Worm (Caenorhabditis elegans): ENCODE results near the gene ifa-3.
A peak's percentile ranks its signal among the peaks of the same experiment; 100 is the strongest.

The ifa-3 gene

DNA sequence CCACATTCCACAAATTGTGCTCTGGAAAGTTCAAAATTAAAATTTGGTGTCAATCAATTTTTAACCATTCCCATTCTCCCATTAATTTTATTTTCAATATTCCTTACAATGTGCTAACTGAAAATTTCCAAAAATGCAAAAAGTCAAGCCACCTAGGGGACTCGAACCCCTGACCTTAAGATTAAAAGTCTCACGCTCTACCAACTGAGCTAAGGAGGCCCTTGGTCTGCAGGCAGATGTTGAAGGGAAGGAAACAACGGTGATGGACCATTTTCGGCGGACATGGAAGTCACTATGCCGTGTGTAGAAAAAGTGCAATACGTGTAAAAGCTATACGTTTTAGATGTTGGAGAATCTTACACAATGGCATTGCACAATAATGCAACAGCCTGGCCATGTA is 52.1 kb downstream of the ifa-3 start:
- TF ChIP-seq ceh-40 (GFP tag; IDR thresholded peaks at IDR 0.05) (0 out of 2 replicates have a peak, but pooled peaks have one; percentile 60), tbp1 (GFP tag; optimal IDR thresholded peaks at IDR 0.05) (peak; percentile 89), him-1 (tag; optimal IDR thresholded peaks at IDR 0.05) (peak; percentile 43), die-1 (tag; optimal IDR thresholded peaks at IDR 0.05) (peak; percentile 61), nhr-27 (tag; optimal IDR thresholded peaks at IDR 0.05) (no peak), let-526 (GFP tag; IDR thresholded peaks at IDR 0.05) (no peak), snpc-3.4 (tag; optimal IDR thresholded peaks at IDR 0.05) (no peak), nhr-90 (tag; optimal IDR thresholded peaks at IDR 0.05) (peak; percentile 38), ztf-28 (GFP tag; IDR thresholded peaks at IDR 0.05) (no peak), dox-1 (GFP tag; IDR thresholded peaks at IDR 0.05) (0 out of 2 replicates have a peak, but pooled peaks have one; percentile 14), snpc-4 (GFP tag; optimal IDR thresholded peaks at IDR 0.05) (no peak), snpc-4 (tag; optimal IDR thresholded peaks at IDR 0.05) (peak in 2 of 4 experiments; percentile 35 to 68), ztf-25 (GFP tag; IDR thresholded peaks at IDR 0.05) (0 out of 2 replicates have a peak, but pooled peaks have one; percentile 29), mxl-1 (tag; optimal IDR thresholded peaks at IDR 0.05) (peak; percentile 3), B0261.1 (tag; optimal IDR thresholded peaks at IDR 0.05) (peak; percentile 67), lin-26 (GFP tag; IDR thresholded peaks at IDR 0.05) (peak; percentile 80), pbrm-1 (GFP tag; IDR thresholded peaks at IDR 0.05) (peak; percentile 26; the same call in 1 of the 2 replicates), D2030.7 (GFP tag; IDR thresholded peaks at IDR 0.05) (peak; percentile 76), rcor-1 (GFP tag; IDR thresholded peaks at IDR 0.05) (0 out of 2 replicates have a peak, but pooled peaks have one; percentile 24), hsf-1 (GFP tag; IDR thresholded peaks at IDR 0.05) (peak; percentile 31; the same call in 1 of the 2 replicates), ama-1 (optimal IDR thresholded peaks at IDR 0.05) (no peak), ama-1 (GFP tag; optimal IDR thresholded peaks at IDR 0.05) (peak in 1 of 2 experiments; percentile 20), atf-7 (tag; optimal IDR thresholded peaks at IDR 0.05) (no peak), hmg-1.2 (GFP tag; IDR thresholded peaks at IDR 0.05) (peak; percentile 36; the same call in 1 of the 2 replicates), attf-5 (GFP tag; optimal IDR thresholded peaks at IDR 0.05) (peak; percentile 31), rpc-1 (optimal IDR thresholded peaks at IDR 0.05) (peak; percentile 53), rpc-1 (tag; optimal IDR thresholded peaks at IDR 0.05) (peak; percentile 91), snpc-1.3 (tag; optimal IDR thresholded peaks at IDR 0.05; ENCODE audit: insufficient read depth) (no peak)

All from whole organism, young adult.